Worm (Caenorhabditis elegans) whole organism, L2 larva: ENCODE data around the gene agt-1.

Experiments used
- nhr-11 ChIP-seq: fragments of 150-350 bp; optimal IDR thresholded peaks from 2 replicates; lab custom pipeline; 2014; ENCODE audit warnings: missing biosample characterization, missing genetic modification characterization
- nhr-77 ChIP-seq: fragments of 150-350 bp; optimal IDR thresholded peaks from 2 replicates; lab custom pipeline; 2014; ENCODE audit warnings: missing biosample characterization, missing genetic modification characterization
- unc-39 ChIP-seq: fragments of 150-350 bp; optimal IDR thresholded peaks from 2 replicates; lab custom pipeline; 2014; ENCODE audit warnings: missing biosample characterization, missing genetic modification characterization
- unc-62 ChIP-seq: fragments of 150-350 bp; optimal IDR thresholded peaks from 2 replicates; lab custom pipeline; 2014; ENCODE audit warnings: missing biosample characterization, missing genetic modification reagents, missing genetic modification characterization

DNA sequence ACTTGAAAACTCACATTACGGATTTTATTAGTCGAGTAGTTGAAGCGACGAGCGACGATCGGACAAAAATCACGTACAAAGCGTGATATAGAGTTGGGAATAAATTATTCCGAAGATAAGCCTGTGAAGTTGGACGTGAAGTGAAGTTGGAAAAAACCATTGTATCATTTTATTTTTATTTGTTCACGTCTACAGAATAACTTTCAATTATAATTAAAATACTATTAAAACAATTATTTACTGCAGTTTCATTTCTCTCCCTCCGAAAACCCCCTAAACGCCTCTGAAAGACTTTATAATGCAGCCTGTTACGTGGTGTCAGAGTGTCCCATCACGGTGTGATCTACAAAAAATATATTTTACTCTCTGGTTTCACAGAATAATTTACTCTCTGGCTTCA is 9.1 kb downstream of the agt-1 start, which contains the start of gene Y62E10A.3:
- TF ChIP-seq nhr-11 (no peak), unc-62 (no peak), unc-39 (no peak), nhr-77 (tag; lab: Kevin White, UChicago) (no peak)
